Worm (Caenorhabditis elegans) whole organism, L4 larva: ENCODE measurements around the gene Y38H6C.15.

Experiments
- dmd-9 ChIP-seq: fragments of 200-800 bp; sonication (Bioruptor generic); IDR thresholded peaks from 2 replicates; pipeline ENCODE4 v1.3.6; 2022; ENCODE audit warnings: missing genetic modification reagents, missing genetic modification characterization, missing compliant biosample characterization
- mdt-29 ChIP-seq: fragments of 200-800 bp; sonication (Bioruptor generic); IDR thresholded peaks from 2 replicates; pipeline ENCODE4 v1.3.6; 2022; ENCODE audit warnings: missing genetic modification reagents, missing genetic modification characterization, missing compliant biosample characterization
- nhr-11 ChIP-seq: fragments of 150-350 bp; optimal IDR thresholded peaks from 2 replicates; lab custom pipeline; 2014; ENCODE audit warnings: missing biosample characterization, missing genetic modification characterization
- nhr-42 ChIP-seq: fragments of 200-800 bp; sonication (Bioruptor generic); IDR thresholded peaks from 2 replicates; pipeline ENCODE4 v1.3.6; 2022; ENCODE audit warnings: missing genetic modification characterization, missing compliant biosample characterization

DNA sequence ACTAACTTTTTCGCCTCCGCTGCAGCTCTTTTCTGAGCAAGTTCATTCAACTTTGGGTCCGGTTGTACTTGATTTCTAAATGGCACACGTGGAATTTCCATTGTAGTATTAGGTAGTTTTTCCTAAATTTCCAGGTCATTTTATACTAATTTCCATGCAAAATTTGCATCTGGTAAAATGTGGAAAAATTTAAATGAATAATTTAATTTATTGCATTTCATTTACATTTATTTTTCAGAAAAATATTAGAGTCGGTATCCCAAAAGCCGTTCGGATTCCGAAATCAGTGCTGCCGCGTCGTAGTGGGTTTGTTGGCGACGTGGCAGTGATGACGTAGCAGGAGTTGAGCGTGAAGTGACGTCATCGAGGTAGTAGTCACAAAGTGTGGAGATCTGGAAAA, 10.9 kb upstream of the Y38H6C.15 start, which contains the start of gene Y38H6C.18:
- TF ChIP-seq nhr-42 (no peak), dmd-9 (GFP tag; lab: Robert Waterston, UW) (no peak), mdt-29 (GFP tag; lab: Robert Waterston, UW) (no peak), nhr-11 (tag; lab: Kevin White, UChicago) (no peak)
